Fruit fly (Drosophila melanogaster) whole organism, pupa: ENCODE results near the gene f-cup.

Experiments used
- CG10348 ChIP-seq: fragments of 200-800 bp; sonication (Bioruptor generic); IDR thresholded peaks from 2 replicates; pipeline ENCODE4 v1.3.6; 2022; ENCODE audit warnings: missing biosample characterization, missing genetic modification characterization
- CG14655 ChIP-seq: fragments of 200-800 bp; sonication (Bioruptor generic); optimal IDR thresholded peaks from 3 replicates; lab custom pipeline; 2017; ENCODE audit warnings: mild to moderate bottlenecking, missing biosample characterization, missing genetic modification reagents, missing genetic modification characterization
- CG34367 ChIP-seq: fragments of 200-800 bp; sonication (Bioruptor generic); optimal IDR thresholded peaks from 2 replicates; lab custom pipeline; 2018; ENCODE audit warnings: missing biosample characterization, mild to moderate bottlenecking, missing genetic modification characterization
- EcR ChIP-seq: fragments of 200-800 bp; sonication (Bioruptor generic); optimal IDR thresholded peaks from 3 replicates; lab custom pipeline; 2019; ENCODE audit warnings: missing biosample characterization, missing genetic modification characterization, mild to moderate bottlenecking, moderate library complexity, missing genetic modification reagents
- fd96Ca ChIP-seq: fragments of 200-800 bp; sonication (Bioruptor generic); IDR thresholded peaks from 3 replicates; pipeline ENCODE4 v1.3.6; 2022; ENCODE audit warnings: missing biosample characterization, missing genetic modification characterization

dm6 chr3R:13713984-13714532 is 13.4 kb upstream of the f-cup start:
- TF ChIP-seq fd96Ca (GFP tag; lab: Robert Waterston, UW) (no peak), CG14655 (GFP tag; lab: Kevin White, UChicago) (no peak), CG34367 (no peak), CG10348 (GFP tag; lab: Robert Waterston, UW) (no peak), EcR (no peak)
